Worm (Caenorhabditis elegans): ENCODE measurements around the gene slc-17.8.
A peak's percentile ranks its signal among the peaks of the same experiment; 100 is the strongest.

The slc-17.8 gene

DNA sequence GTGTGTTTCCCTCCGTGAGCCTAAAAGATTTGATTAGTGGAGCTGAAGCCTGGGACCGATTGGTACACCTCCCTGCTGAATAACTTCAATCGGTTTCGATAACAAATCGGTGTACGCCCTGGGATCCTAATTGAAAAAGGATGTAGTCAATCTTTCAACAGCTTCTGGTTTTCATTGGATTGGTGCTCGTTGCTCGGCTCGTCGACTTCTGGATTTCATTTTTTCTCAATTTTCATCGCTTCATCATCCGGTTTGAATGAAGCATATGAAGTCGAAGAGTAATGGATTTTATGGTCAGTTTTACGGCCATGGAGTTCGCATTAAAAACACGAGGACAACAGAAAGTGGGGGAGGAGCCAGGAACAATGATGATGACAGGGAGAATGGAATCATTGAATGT is 10.6 kb upstream of the slc-17.8 start:
- TF ChIP-seq die-1 (tag; optimal IDR thresholded peaks at IDR 0.05) (no peak), somi-1 (GFP tag; optimal IDR thresholded peaks at IDR 0.05) (no peak), rpc-1 (optimal IDR thresholded peaks at IDR 0.05) (no peak), rpc-1 (tag; optimal IDR thresholded peaks at IDR 0.05) (no peak), F57A8.1 (GFP tag; optimal IDR thresholded peaks at IDR 0.05) (no peak), Y79H2A.3 (GFP tag; conservative IDR thresholded peaks at IDR 0.05) (no peak), T26A5.8 (tag; optimal IDR thresholded peaks at IDR 0.05) (no peak), lin-40 (tag; optimal IDR thresholded peaks at IDR 0.05) (no peak), snpc-1.1 (tag; optimal IDR thresholded peaks at IDR 0.05; ENCODE audit: insufficient read depth) (no peak), aptf-2 (GFP tag; conservative IDR thresholded peaks at IDR 0.05) (no peak), ets-4 (GFP tag; optimal IDR thresholded peaks at IDR 0.05) (no peak)

DNA sequence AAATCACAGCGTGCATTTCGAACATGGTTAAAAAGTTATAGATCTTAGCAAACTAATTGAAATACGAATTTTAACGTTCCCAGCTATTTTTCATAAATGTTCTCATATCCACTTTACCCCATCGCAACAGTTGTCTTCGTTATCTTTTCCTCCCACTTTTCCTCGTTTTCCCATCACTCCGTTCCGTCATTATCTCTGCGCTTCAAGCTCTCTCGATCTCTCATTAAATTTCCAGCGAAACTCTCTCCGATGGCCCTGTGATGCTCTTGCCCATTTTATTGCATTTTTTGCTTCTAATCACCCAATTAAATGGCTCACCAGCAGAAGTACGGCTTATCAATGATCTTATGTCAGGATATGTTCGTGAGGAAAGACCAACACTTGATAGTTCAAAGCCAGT is 7.1 kb upstream of the slc-17.8 start, which contains the start of gene acr-15:
TSS of gene acr-15 (plus strand) at position 236 of the 400 bp plus-strand sequence.
- TF ChIP-seq bed-2 (GFP tag; IDR thresholded peaks at IDR 0.05) (no peak), madf-3 (GFP tag; IDR thresholded peaks at IDR 0.05) (0 out of 2 replicates have a peak, but pooled peaks have one; percentile 44)

ce11 chrV:8548989-8549388 is 3.6 kb upstream of the slc-17.8 start, which contains the start of gene stdh-4:
TSS of gene stdh-4 (plus strand) at chrV:8549289.
- TF ChIP-seq Y95B8A.8 (GFP tag; IDR thresholded peaks at IDR 0.05) = no peak
- TF ChIP-seq lir-1 (GFP tag; conservative IDR thresholded peaks at IDR 0.05) = no peak
- TF ChIP-seq tbp1 (GFP tag; optimal IDR thresholded peaks at IDR 0.05) = no peak
- TF ChIP-seq rec-8 (tag; optimal IDR thresholded peaks at IDR 0.05) = no peak
- TF ChIP-seq Y53G8AR.9 (GFP tag; conservative IDR thresholded peaks at IDR 0.05) = no peak
- TF ChIP-seq B0261.1 (tag; optimal IDR thresholded peaks at IDR 0.05) = no peak
- no peak for TF ChIP-seq zfh-2 (GFP tag; conservative IDR thresholded peaks at IDR 0.05)
- no peak for TF ChIP-seq fkh-3 (tag; optimal IDR thresholded peaks at IDR 0.05)
- TF ChIP-seq madf-8 (GFP tag; conservative IDR thresholded peaks at IDR 0.05) = no peak
- TF ChIP-seq dox-1 (GFP tag; IDR thresholded peaks at IDR 0.05) = no peak
- TF ChIP-seq hsf-1 (GFP tag; IDR thresholded peaks at IDR 0.05) = no peak
- no peak for TF ChIP-seq D2030.7 (GFP tag; IDR thresholded peaks at IDR 0.05)
- no peak for TF ChIP-seq attf-5 (GFP tag; optimal IDR thresholded peaks at IDR 0.05)
- no peak for TF ChIP-seq tbx-9 (tag; optimal IDR thresholded peaks at IDR 0.05; ENCODE audit: borderline replicate concordance)
- no peak for TF ChIP-seq somi-1 (GFP tag; optimal IDR thresholded peaks at IDR 0.05)
- no peak for TF ChIP-seq ceh-40 (GFP tag; IDR thresholded peaks at IDR 0.05)

DNA sequence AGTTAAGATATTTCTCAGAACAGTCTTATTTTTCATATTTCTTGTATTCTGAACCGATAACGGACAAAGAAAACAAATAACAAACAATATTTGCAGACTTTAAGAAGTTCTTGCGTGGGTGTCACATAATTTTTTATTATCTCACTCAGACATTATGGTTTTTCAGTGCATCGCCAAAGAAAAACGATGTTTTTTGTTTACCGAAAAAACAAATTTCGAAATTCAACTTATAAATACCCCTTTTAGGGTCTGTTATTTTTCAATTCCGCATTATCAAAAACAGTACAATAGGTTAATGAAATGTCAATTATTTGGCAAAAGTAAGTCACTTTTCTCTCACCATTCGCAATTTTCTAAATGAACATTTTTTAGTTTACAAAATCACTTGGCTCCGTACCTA is 8.3 kb downstream of the slc-17.8 start, which contains the start of gene otpl-4:
TSS of gene otpl-4 (plus strand) at position 301 of the 400 bp plus-strand sequence.
- no peak for TF ChIP-seq sptf-2 (GFP tag; optimal IDR thresholded peaks at IDR 0.05)
- no peak for TF ChIP-seq B0336.3 (GFP tag; IDR thresholded peaks at IDR 0.05)
- TF ChIP-seq T26A5.8 (tag; optimal IDR thresholded peaks at IDR 0.05) = no peak
- TF ChIP-seq hsf-1 (GFP tag; IDR thresholded peaks at IDR 0.05) = no peak
- TF ChIP-seq D2030.7 (GFP tag; IDR thresholded peaks at IDR 0.05) = no peak
- TF ChIP-seq Y79H2A.3 (GFP tag; conservative IDR thresholded peaks at IDR 0.05) = no peak
- TF ChIP-seq egrh-3 (GFP tag; IDR thresholded peaks at IDR 0.05) = no peak
- no peak for TF ChIP-seq zfh-2 (GFP tag; conservative IDR thresholded peaks at IDR 0.05)
- no peak for TF ChIP-seq lin-40 (tag; optimal IDR thresholded peaks at IDR 0.05)
- no peak for TF ChIP-seq tbp1 (GFP tag; optimal IDR thresholded peaks at IDR 0.05)
- TF ChIP-seq B0019.2 (GFP tag; conservative IDR thresholded peaks at IDR 0.05) = no peak
- TF ChIP-seq tlf-1 (GFP tag; optimal IDR thresholded peaks at IDR 0.05) = no peak
- no peak for TF ChIP-seq unc-62 (GFP tag; optimal IDR thresholded peaks at IDR 0.05)
- no peak for TF ChIP-seq ama-1 (optimal IDR thresholded peaks at IDR 0.05)
- TF ChIP-seq ama-1 (GFP tag; optimal IDR thresholded peaks at IDR 0.05) = no peak
- no peak for TF ChIP-seq unc-130 (GFP tag; optimal IDR thresholded peaks at IDR 0.05)
- no peak for TF ChIP-seq madf-3 (GFP tag; IDR thresholded peaks at IDR 0.05)
- TF ChIP-seq pha-4 (tag; optimal IDR thresholded peaks at IDR 0.05) = no peak
